Fruit fly (Drosophila melanogaster) whole organism: Measurements from ENCODE around the gene CG14204.

Source experiments
- CG8478 ChIP-seq: fragments of >200 bp; optimal IDR thresholded peaks from 2 replicates; lab custom pipeline; 2018; ENCODE audit warnings: inconsistent platforms
- EcR ChIP-seq, 2 experiments: fragments of >200 bp; optimal IDR thresholded peaks; 2 replicates each; lab custom pipeline; 2017; ENCODE audit warnings: missing biosample characterization in 2 of 2, missing genetic modification characterization in 2 of 2, missing genetic modification reagents in 2 of 2
- pan ChIP-seq: fragments of >200 bp; optimal IDR thresholded peaks from 2 replicates; lab custom pipeline; 2017
- psq ChIP-seq: fragments of >200 bp; optimal IDR thresholded peaks from 2 replicates; lab custom pipeline; 2017
- usp ChIP-seq: fragments of >200 bp; optimal IDR thresholded peaks from 2 replicates; lab custom pipeline; 2017; ENCODE audit warnings: missing biosample characterization, missing genetic modification characterization, mixed read lengths

DNA sequence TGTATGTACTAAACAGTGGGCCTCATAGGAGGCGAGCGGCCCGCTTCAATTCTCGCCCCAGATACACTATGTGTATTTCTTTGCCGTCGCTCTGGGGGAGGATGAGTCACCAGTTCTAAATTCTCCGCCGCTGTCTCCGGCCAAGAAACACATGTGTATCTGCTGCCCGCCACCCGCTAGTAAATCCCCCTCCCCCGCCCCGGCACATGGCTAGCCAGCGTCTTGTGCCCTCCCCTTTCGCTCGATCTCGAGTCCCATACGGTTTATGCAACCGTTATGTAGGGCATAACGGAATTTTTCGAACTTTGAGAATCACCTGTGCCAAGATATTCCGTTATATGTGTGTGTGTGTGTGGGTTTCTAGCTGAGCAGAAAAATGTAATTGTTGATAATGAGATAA is 22.5 kb downstream of the CG14204 start:
- no peak for TF ChIP-seq EcR (GFP tag; optimal IDR thresholded peaks at IDR 0.05; lab: Kevin White, UChicago)
- TF ChIP-seq usp (GFP tag; lab: Kevin White, UChicago) = no peak
- no peak for TF ChIP-seq pan (lab: Kevin White, UChicago)
- no peak for TF ChIP-seq psq
- TF ChIP-seq CG8478 (lab: Kevin White, UChicago) = no peak
